Worm (Caenorhabditis elegans) whole organism, young adult: ENCODE measurements around the gene F26F12.3.

Experiments
- B0019.2 ChIP-seq: fragments of 200-800 bp; sonication (Bioruptor generic); conservative IDR thresholded peaks from 2 replicates; pipeline ENCODE4 v1.3.6; 2022; ENCODE audit warnings: missing genetic modification reagents, missing genetic modification characterization, missing compliant biosample characterization
- F39B2.1 ChIP-seq: fragments of 200-800 bp; sonication (Bioruptor generic); IDR thresholded peaks from 2 replicates; pipeline ENCODE4 v1.3.6; 2022; ENCODE audit warnings: missing genetic modification reagents, missing genetic modification characterization, missing compliant biosample characterization
- F57A8.1 ChIP-seq: fragments of 200-800 bp; sonication (Bioruptor generic); optimal IDR thresholded peaks from 2 replicates; lab custom pipeline; 2018; ENCODE audit warnings: mild to moderate bottlenecking, missing genetic modification characterization, moderate library complexity, missing compliant biosample characterization
- Y53G8AR.9 ChIP-seq: fragments of 200-800 bp; sonication (Bioruptor generic); conservative IDR thresholded peaks from 2 replicates; pipeline ENCODE4 v1.3.6; 2022; ENCODE audit warnings: missing genetic modification reagents, missing genetic modification characterization, missing compliant biosample characterization
- atf-7 ChIP-seq: sonication (generic microtip); optimal IDR thresholded peaks from 2 replicates; lab custom pipeline; 2017; ENCODE audit warnings: mild to moderate bottlenecking, missing genetic modification characterization, missing compliant biosample characterization
- cebp-1 ChIP-seq, 2 experiments: fragments of 200-800 bp in 1 of 2; sonication (Bioruptor generic) in 1 of 2; sonication (generic microtip) in 1 of 2; IDR thresholded peaks in 1 of 2; optimal IDR thresholded peaks in 1 of 2; 2 replicates each; pipeline versions ENCODE4 v1.3.6 to Lab custom; 2017 to 2022; ENCODE audit warnings: missing compliant biosample characterization in 2 of 2, missing genetic modification characterization in 2 of 2, mild to moderate bottlenecking in 1 of 2, missing genetic modification reagents in 1 of 2, moderate library complexity in 1 of 2
- cebp-2 ChIP-seq: fragments of 200-800 bp; sonication (Bioruptor generic); IDR thresholded peaks from 2 replicates; pipeline ENCODE4 v1.3.6; 2022; ENCODE audit warnings: missing genetic modification characterization, missing compliant biosample characterization
- ceh-79 ChIP-seq: sonication (generic microtip); optimal IDR thresholded peaks from 2 replicates; lab custom pipeline; 2017; ENCODE audit warnings: mild to moderate bottlenecking, missing genetic modification characterization, missing compliant biosample characterization
- dox-1 ChIP-seq: fragments of 200-800 bp; sonication (Bioruptor generic); IDR thresholded peaks from 2 replicates; pipeline ENCODE4 v1.3.6; 2022; ENCODE audit warnings: missing genetic modification reagents, missing genetic modification characterization, missing compliant biosample characterization
- dpl-1 ChIP-seq: fragments of 150-350 bp; optimal IDR thresholded peaks from 2 replicates; lab custom pipeline; 2014; ENCODE audit warnings: missing biosample characterization, missing genetic modification reagents, missing genetic modification characterization
- ets-4 ChIP-seq: fragments of 200-800 bp; sonication (Bioruptor generic); optimal IDR thresholded peaks from 2 replicates; lab custom pipeline; 2018; ENCODE audit warnings: mild to moderate bottlenecking, missing genetic modification characterization, missing compliant biosample characterization
- hlh-26 ChIP-seq: fragments of 200-800 bp; sonication (Bioruptor generic); conservative IDR thresholded peaks from 2 replicates; pipeline ENCODE4 v1.3.6; 2022; ENCODE audit warnings: missing genetic modification reagents, missing genetic modification characterization, missing compliant biosample characterization
- hmg-20 ChIP-seq: fragments of 200-800 bp; sonication (Bioruptor generic); IDR thresholded peaks from 2 replicates; pipeline ENCODE4 v1.3.6; 2022; ENCODE audit warnings: missing genetic modification reagents, missing genetic modification characterization, missing compliant biosample characterization
- hsf-1 ChIP-seq: fragments of 200-800 bp; sonication (Bioruptor generic); IDR thresholded peaks from 2 replicates; pipeline ENCODE4 v1.3.6; 2022; ENCODE audit warnings: missing genetic modification reagents, missing genetic modification characterization, missing compliant biosample characterization
- lag-1 ChIP-seq: fragments of 200-800 bp; sonication (Bioruptor generic); IDR thresholded peaks from 2 replicates; pipeline ENCODE4 v1.3.6; 2022; ENCODE audit warnings: missing genetic modification reagents, missing genetic modification characterization, missing compliant biosample characterization
- let-526 ChIP-seq: fragments of 200-800 bp; sonication (Bioruptor generic); IDR thresholded peaks from 2 replicates; pipeline ENCODE4 v1.3.6; 2022; ENCODE audit warnings: missing genetic modification reagents, missing genetic modification characterization, missing compliant biosample characterization
- let-607 ChIP-seq, 2 experiments: fragments of 200-800 bp in 1 of 2; sonication (Bioruptor generic) in 1 of 2; sonication (generic microtip) in 1 of 2; optimal IDR thresholded peaks; 2 replicates each; lab custom pipeline; 2016 to 2018; ENCODE audit warnings: mild to moderate bottlenecking in 2 of 2, missing compliant biosample characterization in 2 of 2, missing genetic modification characterization in 2 of 2, moderate library complexity in 2 of 2, missing genotype in 1 of 2
- lin-35 ChIP-seq, 3 experiments: fragments of 150-350 bp in 2 of 3; sonication (generic microtip) in 1 of 3; optimal IDR thresholded peaks; 2 replicates each; lab custom pipeline; 2014 to 2018; ENCODE audit warnings: missing biosample characterization in 3 of 3, missing genetic modification characterization in 3 of 3, missing genetic modification reagents in 3 of 3
- lsy-27 ChIP-seq: sonication (generic microtip); optimal IDR thresholded peaks from 2 replicates; lab custom pipeline; 2017; ENCODE audit warnings: missing genetic modification characterization, mild to moderate bottlenecking, missing compliant biosample characterization, antibody characterized with exemption, missing genotype, borderline replicate concordance; ENCODE audit not compliant: insufficient read depth
- madf-6 ChIP-seq: fragments of 200-800 bp; sonication (Bioruptor generic); IDR thresholded peaks from 2 replicates; pipeline ENCODE4 v1.3.6; 2022; ENCODE audit warnings: missing genetic modification reagents, missing genetic modification characterization, missing compliant biosample characterization
- nhr-179 ChIP-seq: sonication (generic microtip); optimal IDR thresholded peaks from 2 replicates; lab custom pipeline; 2016; ENCODE audit warnings: mild to moderate bottlenecking, missing genetic modification characterization, missing compliant biosample characterization
- nhr-27 ChIP-seq: fragments of 200-800 bp; sonication (Bioruptor generic); optimal IDR thresholded peaks from 2 replicates; lab custom pipeline; 2018; ENCODE audit warnings: mild to moderate bottlenecking, missing genetic modification characterization, moderate library complexity, missing compliant biosample characterization
- nhr-80 ChIP-seq: sonication (generic microtip); optimal IDR thresholded peaks from 2 replicates; lab custom pipeline; 2016; ENCODE audit warnings: missing genetic modification characterization, missing compliant biosample characterization
- snpc-1.3 ChIP-seq: sonication (generic microtip); optimal IDR thresholded peaks from 2 replicates; lab custom pipeline; 2017; ENCODE audit warnings: missing genetic modification characterization, mild to moderate bottlenecking, missing compliant biosample characterization, antibody characterized with exemption, moderate library complexity, missing genotype, missing genetic modification reagents; ENCODE audit not compliant: insufficient read depth
- tbp1 ChIP-seq: fragments of 200-800 bp; sonication (Bioruptor generic); optimal IDR thresholded peaks from 2 replicates; lab custom pipeline; 2018; ENCODE audit warnings: mild to moderate bottlenecking, missing genetic modification characterization, missing compliant biosample characterization
- unc-62 ChIP-seq: fragments of 150-350 bp; optimal IDR thresholded peaks from 2 replicates; lab custom pipeline; 2014; ENCODE audit warnings: missing biosample characterization, missing genetic modification reagents, missing genetic modification characterization
- zfh-2 ChIP-seq: fragments of 200-800 bp; sonication (Bioruptor generic); conservative IDR thresholded peaks from 2 replicates; pipeline ENCODE4 v1.3.6; 2022; ENCODE audit warnings: missing genetic modification reagents, missing genetic modification characterization, missing compliant biosample characterization

F26F12.3 gene

ce11 chrV:5822968-5823367 lies 22.6 kb downstream of the F26F12.3 start (continued):
- TF ChIP-seq madf-6 (GFP tag; lab: Robert Waterston, UW) (no peak), snpc-1.3 (no peak), zfh-2 (GFP tag; lab: Robert Waterston, UW) (no peak), F39B2.1 (GFP tag; lab: Robert Waterston, UW) (no peak), lin-35 (GFP tag; optimal IDR thresholded peaks at IDR 0.05; lab: Kevin White, UChicago) (no peak), let-526 (GFP tag; lab: Robert Waterston, UW) (no peak), Y53G8AR.9 (GFP tag; lab: Robert Waterston, UW) (no peak), nhr-27 (tag; lab: Kevin White, UChicago) (no peak), lag-1 (GFP tag; lab: Robert Waterston, UW) (no peak), F57A8.1 (GFP tag; lab: Kevin White, UChicago) (no peak), hsf-1 (GFP tag; lab: Robert Waterston, UW) (no peak), dpl-1 (no peak)

ce11 chrV:5821451-5822143 lies 23.9 kb downstream of the F26F12.3 start:
- peak; percentile 56 for TF ChIP-seq atf-7 (tag; lab: Kevin White, UChicago)
- peak; percentile 93 for TF ChIP-seq nhr-80
- no peak for TF ChIP-seq hmg-20 (GFP tag; lab: Robert Waterston, UW)
- TF ChIP-seq madf-6 (GFP tag; lab: Robert Waterston, UW) = no peak

ce11 chrV:5820401-5820800 lies 25.1 kb downstream of the F26F12.3 start:
- no peak for TF ChIP-seq B0019.2 (GFP tag; lab: Robert Waterston, UW)
- no peak for TF ChIP-seq lsy-27
- no peak for TF ChIP-seq nhr-27 (tag; lab: Kevin White, UChicago)

- TF ChIP-seq cebp-2 (GFP tag; lab: Robert Waterston, UW) (no peak), dox-1 (GFP tag; lab: Robert Waterston, UW) (peak; percentile 6; the same call in 1 of the 2 replicates), nhr-80 (peak; percentile 66)
- TF ChIP-seq, all 124 proteins: peak for 2
These were observed 25.6 kb downstream of the F26F12.3 start for ce11 chrV:5819903-5820302.

- TF ChIP-seq hlh-26 (GFP tag; lab: Robert Waterston, UW) (no peak), nhr-80 (peak; percentile 75), cebp-1 (GFP tag; IDR thresholded peaks at IDR 0.05; lab: Robert Waterston, UW) (no peak), cebp-1 (tag; optimal IDR thresholded peaks at IDR 0.05; lab: Kevin White, UChicago) (peak; percentile 52), atf-7 (tag; lab: Kevin White, UChicago) (peak; percentile 42), let-607 (tag; optimal IDR thresholded peaks at IDR 0.05; lab: Kevin White, UChicago) (peak in 1 of 2 experiments; percentile 14), ets-4 (peak; percentile 38), tbp1 (GFP tag; lab: Kevin White, UChicago) (no peak), unc-62 (GFP tag; lab: Kevin White, UChicago) (no peak)
These were observed 29.0 kb downstream of the F26F12.3 start for ce11 chrV:5816470-5817061.

- no peak for TF ChIP-seq ceh-79 (tag; lab: Kevin White, UChicago)
- TF ChIP-seq cebp-1 (GFP tag; IDR thresholded peaks at IDR 0.05; lab: Robert Waterston, UW) = no peak
- TF ChIP-seq cebp-1 (tag; optimal IDR thresholded peaks at IDR 0.05; lab: Kevin White, UChicago) = peak; percentile 43
- no peak for TF ChIP-seq nhr-179 (tag; lab: Kevin White, UChicago)
- TF ChIP-seq nhr-80 = peak; percentile 77
- TF ChIP-seq, all 124 proteins: peak for 2
These were observed 32.4 kb downstream of the F26F12.3 start, which contains the start of gene ZC250.4 for ce11 chrV:5813060-5813659. Gene ZC250.4, minus strand, starts transcription at chrV:5813137.
